Worm (Caenorhabditis elegans) whole organism, L1 larva: ENCODE results near the gene F22E5.1.

Experiments used
- ceh-63 ChIP-seq: fragments of 200-800 bp; sonication (Bioruptor generic); optimal IDR thresholded peaks from 2 replicates; lab custom pipeline; 2018; ENCODE audit warnings: mild to moderate bottlenecking, missing genetic modification characterization, missing compliant biosample characterization
- egl-13 ChIP-seq: sonication (generic microtip); optimal IDR thresholded peaks from 2 replicates; lab custom pipeline; 2016; ENCODE audit warnings: missing genotype, missing genetic modification reagents, missing genetic modification characterization, missing compliant biosample characterization
- mdl-1 ChIP-seq, 2 experiments: fragments of 150-350 bp; optimal IDR thresholded peaks; 2 replicates each; lab custom pipeline; 2014 to 2017; ENCODE audit warnings: missing biosample characterization in 2 of 2, missing genetic modification characterization in 2 of 2, inconsistent platforms in 1 of 2
- nhr-12 ChIP-seq: sonication (generic microtip); optimal IDR thresholded peaks from 2 replicates; lab custom pipeline; 2017; ENCODE audit warnings: missing biosample characterization, missing genetic modification characterization
- nhr-76 ChIP-seq: sonication (generic microtip); optimal IDR thresholded peaks from 2 replicates; lab custom pipeline; 2017; ENCODE audit warnings: missing biosample characterization, missing genetic modification characterization
- sptf-1 ChIP-seq: fragments of 150-350 bp; optimal IDR thresholded peaks from 2 replicates; lab custom pipeline; 2014; ENCODE audit warnings: missing biosample characterization, missing genetic modification characterization
- zag-1 ChIP-seq: fragments of 150-350 bp; optimal IDR thresholded peaks from 2 replicates; lab custom pipeline; 2014; ENCODE audit warnings: missing biosample characterization, missing genetic modification characterization
- ztf-11 ChIP-seq, 2 experiments: sonication (generic microtip); optimal IDR thresholded peaks; 2 replicates each; lab custom pipeline; 2016 to 2017; ENCODE audit warnings: missing genetic modification characterization in 2 of 2, missing biosample characterization in 1 of 2, missing compliant biosample characterization in 1 of 2

- no peak for TF ChIP-seq mdl-1 (tag; optimal IDR thresholded peaks at IDR 0.05; lab: Kevin White, UChicago)
- no peak for TF ChIP-seq nhr-76
- no peak for TF ChIP-seq sptf-1
- no peak for TF ChIP-seq ztf-11 (tag; optimal IDR thresholded peaks at IDR 0.05; lab: Kevin White, UChicago)
- TF ChIP-seq egl-13 (tag; lab: Kevin White, UChicago) = no peak
- no peak for TF ChIP-seq nhr-12 (tag; lab: Kevin White, UChicago)
- no peak for TF ChIP-seq zag-1 (tag; lab: Kevin White, UChicago)
- TF ChIP-seq ceh-63 = no peak
Measured at ce11 chrII:2677534-2678168, 4.1 kb downstream of the F22E5.1 start, which contains the start of gene F22E5.17.
